Fruit fly (Drosophila melanogaster): Measurements from ENCODE around the gene brv2.

DNA sequence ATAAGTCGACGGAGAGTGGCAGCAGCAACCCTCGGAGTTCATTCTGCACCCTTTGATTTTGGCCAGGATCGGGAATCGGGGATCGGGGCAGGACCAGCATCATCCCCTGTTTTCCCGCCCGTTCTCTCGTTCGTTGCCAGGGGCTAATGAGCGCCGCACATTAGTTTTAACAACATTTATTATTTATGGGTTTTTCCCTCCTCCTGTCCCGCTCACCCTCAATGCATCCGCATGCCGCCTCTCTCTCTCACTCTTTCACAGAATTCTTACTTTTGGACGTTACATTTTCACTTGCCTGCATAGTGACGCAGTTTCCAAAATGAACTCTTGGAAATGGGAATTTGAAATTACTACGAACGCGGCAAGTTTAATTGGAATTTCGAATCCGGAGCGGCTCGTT, 22.4 kb upstream of the brv2 start:
- no peak for TF ChIP-seq psq (optimal IDR thresholded peaks at IDR 0.05)
- TF ChIP-seq Sin3A (optimal IDR thresholded peaks at IDR 0.05), result no peak

All from Kc167 (cell line).